Worm (Caenorhabditis elegans): ENCODE data around the gene fbxa-5.

- TF ChIP-seq F13C5.2 (tag; optimal IDR thresholded peaks at IDR 0.05) (no peak), ama-1 (optimal IDR thresholded peaks at IDR 0.05) (no peak), ceh-36 (tag; optimal IDR thresholded peaks at IDR 0.05) (no peak), ets-7 (tag; optimal IDR thresholded peaks at IDR 0.05) (no peak), pes-1 (GFP tag; IDR thresholded peaks at IDR 0.05) (no peak)
These were observed 44.9 kb downstream of the fbxa-5 start, which contains the start of gene fbxa-35 for ce11 chrIII:1295149-1295716.

Data from whole organism, early embryonic.